Fruit fly (Drosophila melanogaster) whole organism, wandering third instar larva: ENCODE measurements around the gene slp2.

Source experiments
- Dfd ChIP-seq: fragments of >200 bp; optimal IDR thresholded peaks from 2 replicates; lab custom pipeline; 2017; ENCODE audit warnings: missing biosample characterization, missing genetic modification characterization
- Hnf4 ChIP-seq: fragments of 200-800 bp; sonication (Bioruptor generic); optimal IDR thresholded peaks from 2 replicates; lab custom pipeline; 2016; ENCODE audit warnings: missing biosample characterization, mild to moderate bottlenecking, missing genetic modification characterization
- Rel ChIP-seq, 2 experiments: fragments of 200-800 bp; sonication (Bioruptor generic) in 1 of 2; optimal IDR thresholded peaks; 2 replicates in 1 of 2; 3 replicates in 1 of 2; lab custom pipeline; 2016 to 2019; ENCODE audit warnings: mild to moderate bottlenecking in 2 of 2, missing biosample characterization in 2 of 2, missing genetic modification characterization in 2 of 2, moderate library complexity in 1 of 2
- jim ChIP-seq: fragments of 175-275, 200-325 bp; sonication (Bioruptor generic); optimal IDR thresholded peaks from 2 replicates; lab custom pipeline; 2016; ENCODE audit warnings: missing biosample characterization, mild to moderate bottlenecking, missing genetic modification characterization
- sv ChIP-seq: fragments of 200-800 bp; sonication (Bioruptor generic); optimal IDR thresholded peaks from 3 replicates; lab custom pipeline; 2016; ENCODE audit warnings: missing biosample characterization, missing genetic modification characterization

Gene slp2

DNA sequence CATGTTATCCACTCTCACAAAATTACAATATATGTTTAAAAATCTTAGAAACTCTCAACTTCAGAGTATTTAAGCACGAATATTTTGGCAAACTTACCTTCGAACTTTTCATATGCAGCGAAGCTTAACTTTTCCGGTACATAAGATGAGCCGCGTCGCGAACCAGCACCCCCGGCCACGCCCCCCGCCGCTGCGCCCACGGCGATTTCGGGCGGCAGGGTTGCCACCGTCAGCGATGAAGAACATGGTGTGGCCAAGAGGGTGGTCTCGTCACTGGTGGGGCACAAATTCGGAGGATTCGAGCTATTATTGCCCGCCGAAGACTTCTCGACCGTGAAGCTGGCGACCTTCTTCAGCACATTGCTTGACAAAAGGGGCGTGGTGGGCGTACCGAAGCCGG, 47.3 kb downstream of the slp2 start:
- TF ChIP-seq Rel (GFP tag; optimal IDR thresholded peaks at IDR 0.05; lab: Kevin White, UChicago): no peak
- TF ChIP-seq Rel (tag; optimal IDR thresholded peaks at IDR 0.05; lab: Kevin White, UChicago): no peak
- TF ChIP-seq Dfd: peak; percentile 78

DNA sequence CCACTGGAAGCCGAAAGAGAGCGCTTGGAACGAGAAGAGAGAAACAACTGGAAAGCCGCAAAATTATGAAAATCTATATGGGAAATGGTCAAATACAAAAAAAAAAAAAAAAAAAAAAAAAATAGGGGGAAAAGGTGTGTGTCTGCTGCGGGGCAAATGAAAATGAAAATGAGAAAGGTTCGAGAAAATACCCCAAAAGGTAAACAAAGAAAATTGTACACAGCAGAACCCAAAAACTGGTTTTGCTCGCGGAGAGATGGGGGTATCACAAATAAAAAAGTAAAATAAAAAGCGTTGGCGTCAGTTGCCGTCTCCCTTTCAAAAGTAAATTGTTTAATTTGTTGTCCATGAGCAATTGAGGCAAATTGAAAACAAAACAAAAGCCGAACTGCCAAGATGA, 51.5 kb downstream of the slp2 start:
- peak; percentile 29 for TF ChIP-seq jim (GFP tag; lab: Kevin White, UChicago)
- TF ChIP-seq Hnf4 (GFP tag; lab: Kevin White, UChicago): no peak
- no peak for TF ChIP-seq sv (GFP tag; lab: Kevin White, UChicago)
